Worm (Caenorhabditis elegans) whole organism, midembryonic: ENCODE results near the gene clec-204.

ENCODE experiments used
- cog-1 ChIP-seq: sonication (generic microtip); optimal IDR thresholded peaks from 2 replicates; lab custom pipeline; 2016; ENCODE audit warnings: missing genetic modification characterization, missing compliant biosample characterization
- flt-1 ChIP-seq: fragments of 200-800 bp; sonication (Bioruptor generic); IDR thresholded peaks from 2 replicates; pipeline ENCODE4 v1.3.6; 2022; ENCODE audit warnings: missing genetic modification characterization, missing compliant biosample characterization
- klf-2 ChIP-seq: fragments of 200-800 bp; sonication (Bioruptor generic); conservative IDR thresholded peaks from 2 replicates; pipeline ENCODE4 v1.3.6; 2022; ENCODE audit warnings: missing genetic modification reagents, missing genetic modification characterization, missing compliant biosample characterization
- tab-1 ChIP-seq: fragments of 200-800 bp; sonication (Bioruptor generic); IDR thresholded peaks from 2 replicates; pipeline ENCODE4 v1.3.6; 2022; ENCODE audit warnings: missing genetic modification characterization, missing compliant biosample characterization

DNA sequence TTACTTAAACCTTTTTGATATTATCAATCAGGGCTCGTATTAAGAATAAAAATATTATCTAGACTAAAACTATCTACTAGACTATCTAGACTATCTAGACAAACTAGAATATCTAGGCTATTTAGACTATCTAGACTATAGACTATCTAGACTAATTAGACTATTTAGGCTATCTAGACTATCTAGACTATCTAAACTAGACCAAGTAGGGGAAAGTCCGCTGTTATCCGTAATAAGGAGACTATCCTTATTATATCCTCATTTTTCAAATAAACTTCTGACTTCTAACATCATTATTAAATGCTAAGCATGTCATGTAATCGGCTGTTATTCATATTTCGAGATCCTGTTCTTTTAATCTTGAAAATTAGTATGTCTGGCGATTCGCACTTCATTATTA, 35.0 kb upstream of the clec-204 start, which contains the start of gene srw-101:
- TF ChIP-seq tab-1: no peak
- TF ChIP-seq klf-2 (GFP tag; lab: Robert Waterston, UW): no peak
- TF ChIP-seq cog-1: no peak
- no peak for TF ChIP-seq flt-1
